Worm (Caenorhabditis elegans) whole organism, young adult: Measurements from ENCODE around the gene T24A6.7.

Experiments
- F57C9.4 ChIP-seq: sonication (generic microtip); optimal IDR thresholded peaks from 2 replicates; lab custom pipeline; 2017; ENCODE audit warnings: mild to moderate bottlenecking, missing genetic modification characterization, missing compliant biosample characterization
- lin-35 ChIP-seq, 3 experiments: fragments of 150-350 bp in 2 of 3; sonication (generic microtip) in 1 of 3; optimal IDR thresholded peaks; 2 replicates each; lab custom pipeline; 2014 to 2018; ENCODE audit warnings: missing biosample characterization in 3 of 3, missing genetic modification characterization in 3 of 3, missing genetic modification reagents in 3 of 3
- rpc-1 ChIP-seq, 2 experiments: fragments of 150-350 bp in 1 of 2; sonication (generic microtip) in 1 of 2; optimal IDR thresholded peaks; 2 replicates each; lab custom pipeline; 2014 to 2018; ENCODE audit warnings: missing biosample characterization in 1 of 2, missing genetic modification characterization in 1 of 2, missing genetic modification reagents in 1 of 2, missing genotype in 1 of 2

DNA sequence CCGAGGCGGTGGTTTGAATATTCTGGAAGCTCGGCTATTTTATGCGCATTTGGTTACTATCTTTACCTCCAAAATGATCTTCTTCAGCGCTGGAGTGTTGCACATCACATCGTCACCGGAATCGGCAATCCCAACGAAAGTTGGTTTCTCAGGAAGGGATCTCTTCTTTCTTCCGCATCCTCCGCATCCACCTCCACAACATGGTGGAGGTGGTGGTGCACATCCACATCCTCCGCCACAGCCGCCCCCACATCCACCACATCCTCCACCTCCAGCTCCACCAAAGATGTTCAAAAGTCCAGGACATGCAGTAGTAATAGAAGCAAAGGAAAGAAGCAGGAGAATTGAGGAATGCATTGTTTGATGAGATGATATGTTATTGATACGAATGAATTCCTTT is 32.4 kb downstream of the T24A6.7 start, which contains the start of gene grl-31:
- no peak for TF ChIP-seq rpc-1 (optimal IDR thresholded peaks at IDR 0.05; lab: Kevin White, UChicago)
- TF ChIP-seq rpc-1 (tag; optimal IDR thresholded peaks at IDR 0.05; lab: Kevin White, UChicago): no peak
- TF ChIP-seq F57C9.4: no peak
- no peak for TF ChIP-seq lin-35 (GFP tag; optimal IDR thresholded peaks at IDR 0.05; lab: Kevin White, UChicago)
